Worm (Caenorhabditis elegans): Measurements from ENCODE around the gene srw-76.

ce11 chrV:16687227-16687626, 49.1 kb upstream of the srw-76 start, which contains the start of gene srz-102:
- TF ChIP-seq flt-1 (GFP tag; IDR thresholded peaks at IDR 0.05) (no peak), cog-1 (tag; optimal IDR thresholded peaks at IDR 0.05) (no peak), med-1 (GFP tag; optimal IDR thresholded peaks at IDR 0.05; ENCODE audit: insufficient read depth) (no peak), ztf-23 (GFP tag; IDR thresholded peaks at IDR 0.05) (no peak), tab-1 (GFP tag; IDR thresholded peaks at IDR 0.05) (no peak), klf-2 (GFP tag; conservative IDR thresholded peaks at IDR 0.05) (no peak), ztf-29 (GFP tag; IDR thresholded peaks at IDR 0.05) (no peak), T22C8.4 (GFP tag; IDR thresholded peaks at IDR 0.05) (no peak), ref-1 (GFP tag; conservative IDR thresholded peaks at IDR 0.05) (no peak)

All from whole organism, midembryonic.